Fruit fly (Drosophila melanogaster): ENCODE data around the gene CG14154.

DNA sequence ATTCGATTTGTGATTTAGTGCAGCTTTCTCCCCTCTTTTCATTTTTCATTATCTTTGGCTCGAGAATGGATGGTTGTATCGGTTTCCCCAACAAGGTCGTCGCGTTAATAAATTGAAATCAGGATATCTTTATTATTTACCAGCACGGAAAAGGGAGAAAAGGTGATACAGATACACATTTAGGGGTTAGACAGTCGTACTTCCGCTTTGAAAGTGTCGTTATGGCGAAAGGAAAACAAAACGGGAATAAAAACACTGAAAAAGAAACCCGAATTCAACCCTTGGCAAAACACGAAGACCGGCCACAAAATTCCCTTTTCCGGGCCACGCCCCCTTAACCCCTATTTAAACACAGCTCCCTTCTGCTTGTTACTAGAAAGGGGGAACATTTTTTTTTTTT is 42.8 kb downstream of the CG14154 start:
- TF ChIP-seq EcR (GFP tag; optimal IDR thresholded peaks at IDR 0.05) (no peak), Pif1B (GFP tag; optimal IDR thresholded peaks at IDR 0.05) (no peak), Ets98B (GFP tag; IDR thresholded peaks at IDR 0.05) (no peak), CG8301 (tag; optimal IDR thresholded peaks at IDR 0.05) (no peak), rn (GFP tag; IDR thresholded peaks at IDR 0.05) (no peak), Snoo (tag; optimal IDR thresholded peaks at IDR 0.05) (no peak)

Measured in whole organism, pupa.